Worm (Caenorhabditis elegans) whole organism, midembryonic: ENCODE data around the gene F21C10.5.
A peak's percentile ranks its signal among the peaks of the same experiment; 100 is the strongest.

ENCODE experiments used
- T22C8.4 ChIP-seq: fragments of 200-800 bp; sonication (Bioruptor generic); IDR thresholded peaks from 2 replicates; pipeline ENCODE4 v1.3.6; 2022; ENCODE audit warnings: missing genetic modification characterization, missing compliant biosample characterization
- cog-1 ChIP-seq: sonication (generic microtip); optimal IDR thresholded peaks from 2 replicates; lab custom pipeline; 2016; ENCODE audit warnings: missing genetic modification characterization, missing compliant biosample characterization
- flt-1 ChIP-seq: fragments of 200-800 bp; sonication (Bioruptor generic); IDR thresholded peaks from 2 replicates; pipeline ENCODE4 v1.3.6; 2022; ENCODE audit warnings: missing genetic modification characterization, missing compliant biosample characterization
- klf-2 ChIP-seq: fragments of 200-800 bp; sonication (Bioruptor generic); conservative IDR thresholded peaks from 2 replicates; pipeline ENCODE4 v1.3.6; 2022; ENCODE audit warnings: missing genetic modification reagents, missing genetic modification characterization, missing compliant biosample characterization
- med-1 ChIP-seq: sonication (generic microtip); optimal IDR thresholded peaks from 2 replicates; lab custom pipeline; 2017; ENCODE audit warnings: missing genetic modification characterization, mild to moderate bottlenecking, missing compliant biosample characterization, antibody characterized with exemption, missing genetic modification reagents; ENCODE audit not compliant: insufficient read depth
- ref-1 ChIP-seq: fragments of 200-800 bp; sonication (Bioruptor generic); conservative IDR thresholded peaks from 2 replicates; pipeline ENCODE4 v1.3.6; 2022; ENCODE audit warnings: missing genetic modification reagents, missing genetic modification characterization, missing compliant biosample characterization
- tab-1 ChIP-seq: fragments of 200-800 bp; sonication (Bioruptor generic); IDR thresholded peaks from 2 replicates; pipeline ENCODE4 v1.3.6; 2022; ENCODE audit warnings: missing genetic modification characterization, missing compliant biosample characterization
- ztf-23 ChIP-seq: fragments of 200-800 bp; sonication (Bioruptor generic); IDR thresholded peaks from 2 replicates; pipeline ENCODE4 v1.3.6; 2022; ENCODE audit warnings: missing genetic modification reagents, missing genetic modification characterization, missing compliant biosample characterization
- ztf-29 ChIP-seq: fragments of 200-800 bp; sonication (Bioruptor generic); IDR thresholded peaks from 2 replicates; pipeline ENCODE4 v1.3.6; 2022; ENCODE audit warnings: missing genetic modification reagents, missing genetic modification characterization, missing compliant biosample characterization

The F21C10.5 gene

ce11 chrV:9163897-9164296 lies 38.5 kb downstream of the F21C10.5 start:
- TF ChIP-seq flt-1 (GFP tag; lab: Robert Waterston, UW): no peak
- no peak for TF ChIP-seq ztf-23 (GFP tag; lab: Robert Waterston, UW)
- no peak for TF ChIP-seq med-1
- no peak for TF ChIP-seq cog-1 (tag; lab: Kevin White, UChicago)
- TF ChIP-seq T22C8.4 (GFP tag; lab: Robert Waterston, UW): no peak
- TF ChIP-seq ztf-29 (GFP tag; lab: Robert Waterston, UW): no peak
- TF ChIP-seq tab-1: no peak

DNA sequence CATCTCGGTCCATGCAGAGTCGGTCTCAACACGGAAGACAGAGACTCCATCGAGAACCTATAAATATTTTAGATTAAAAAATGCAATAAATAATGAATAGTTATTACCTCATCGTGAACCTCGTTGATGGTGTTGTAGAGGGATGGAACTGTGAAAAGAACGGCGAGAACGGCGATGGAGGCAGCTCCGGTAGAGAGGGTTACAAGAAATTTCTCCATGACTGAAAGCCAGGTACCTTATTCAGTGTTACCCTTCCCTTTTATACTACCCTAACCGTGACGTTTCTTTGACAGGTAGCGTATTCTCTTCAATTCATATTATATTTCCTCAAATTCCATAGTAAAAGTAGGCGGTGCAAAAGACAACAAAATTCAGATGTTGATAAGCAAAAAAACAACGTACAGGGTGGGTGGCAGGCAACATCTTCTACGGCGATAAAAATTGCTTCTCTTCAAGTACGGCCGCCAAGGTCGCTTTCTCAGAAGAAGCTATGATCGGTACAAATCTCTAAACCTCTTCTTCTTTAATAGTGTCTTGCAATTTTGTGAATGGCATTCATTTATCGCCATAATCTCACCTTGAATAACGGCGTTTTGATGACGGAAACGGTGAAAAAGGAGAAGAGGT lies 39.7 kb downstream of the F21C10.5 start, which contains the start of gene col-10:
Gene col-10 (minus strand): TSS at position 235 of the 627 bp plus-strand sequence.
- no peak for TF ChIP-seq klf-2 (GFP tag; lab: Robert Waterston, UW)
- TF ChIP-seq ztf-29 (GFP tag; lab: Robert Waterston, UW): no peak

ce11 chrV:9166306-9166705 lies 40.9 kb downstream of the F21C10.5 start:
- TF ChIP-seq ref-1 (GFP tag; lab: Robert Waterston, UW) (no peak), med-1 (no peak), klf-2 (GFP tag; lab: Robert Waterston, UW) (no peak), flt-1 (GFP tag; lab: Robert Waterston, UW) (no peak), tab-1 (no peak), ztf-23 (GFP tag; lab: Robert Waterston, UW) (no peak), ztf-29 (GFP tag; lab: Robert Waterston, UW) (no peak), T22C8.4 (GFP tag; lab: Robert Waterston, UW) (no peak), cog-1 (tag; lab: Kevin White, UChicago) (no peak)

DNA sequence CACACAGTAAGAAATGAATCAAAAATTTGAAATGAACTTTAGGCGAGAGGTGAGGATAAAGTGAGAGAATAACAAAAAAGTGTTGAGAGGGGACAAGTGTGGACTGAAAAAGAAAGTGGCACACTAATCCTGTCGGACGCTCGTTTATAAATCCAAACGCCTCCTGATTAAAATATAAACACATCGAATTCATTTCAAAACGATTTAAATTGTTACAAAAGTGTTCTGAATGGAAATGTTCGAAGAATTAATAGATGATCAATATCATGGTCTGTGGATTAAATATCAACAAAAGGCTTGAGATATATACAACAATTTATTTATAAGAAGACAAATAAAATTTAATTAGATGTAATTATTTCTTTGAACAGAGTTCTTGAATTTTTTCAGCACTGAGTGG lies 42.6 kb downstream of the F21C10.5 start, which contains the start of gene B0222.11:
Gene B0222.11 (minus strand): TSS at position 101 of the 400 bp plus-strand sequence.
- TF ChIP-seq ref-1 (GFP tag; lab: Robert Waterston, UW) (no peak), flt-1 (GFP tag; lab: Robert Waterston, UW) (no peak), ztf-29 (GFP tag; lab: Robert Waterston, UW) (no peak), klf-2 (GFP tag; lab: Robert Waterston, UW) (no peak), cog-1 (tag; lab: Kevin White, UChicago) (no peak), tab-1 (no peak), med-1 (no peak), ztf-23 (GFP tag; lab: Robert Waterston, UW) (no peak), T22C8.4 (GFP tag; lab: Robert Waterston, UW) (no peak)

- no peak for TF ChIP-seq ref-1 (GFP tag; lab: Robert Waterston, UW)
- TF ChIP-seq tab-1: no peak
- no peak for TF ChIP-seq flt-1 (GFP tag; lab: Robert Waterston, UW)
- TF ChIP-seq cog-1 (tag; lab: Kevin White, UChicago): no peak
- no peak for TF ChIP-seq T22C8.4 (GFP tag; lab: Robert Waterston, UW)
- no peak for TF ChIP-seq ztf-23 (GFP tag; lab: Robert Waterston, UW)
- TF ChIP-seq klf-2 (GFP tag; lab: Robert Waterston, UW): no peak
Measured at ce11 chrV:9172989-9173388, 47.5 kb downstream of the F21C10.5 start, which contains the start of gene gad-3. Gene gad-3, minus strand, starts transcription at chrV:9173005.

ce11 chrV:9173789-9174188 lies 48.3 kb downstream of the F21C10.5 start, which contains the start of gene pqn-16:
Gene pqn-16, plus strand, starts transcription at chrV:9174089.
- TF ChIP-seq tab-1 (no peak), klf-2 (GFP tag; lab: Robert Waterston, UW) (no peak), ztf-29 (GFP tag; lab: Robert Waterston, UW) (no peak), flt-1 (GFP tag; lab: Robert Waterston, UW) (no peak), cog-1 (tag; lab: Kevin White, UChicago) (no peak), T22C8.4 (GFP tag; lab: Robert Waterston, UW) (no peak), ref-1 (GFP tag; lab: Robert Waterston, UW) (no peak), ztf-23 (GFP tag; lab: Robert Waterston, UW) (no peak), med-1 (no peak)

ce11 chrV:9175218-9175837 lies 49.9 kb downstream of the F21C10.5 start, which contains the start of gene spas-1:
Gene spas-1, plus strand, starts transcription at chrV:9175789.
- peak; percentile 78 for TF ChIP-seq tab-1
- peak; percentile 68 for TF ChIP-seq cog-1 (tag; lab: Kevin White, UChicago)
- TF ChIP-seq T22C8.4 (GFP tag; lab: Robert Waterston, UW): peak; percentile 78
- peak; percentile 72; the same call in 1 of the 2 replicates for TF ChIP-seq ztf-23 (GFP tag; lab: Robert Waterston, UW)
- peak; percentile 6 for TF ChIP-seq med-1
- TF ChIP-seq flt-1 (GFP tag; lab: Robert Waterston, UW): no peak; the same call in 1 of the 2 replicates
